Fruit fly (Drosophila melanogaster) whole organism, embryonic: ENCODE results near the gene RtcB.

ENCODE experiments used
- Bdp1 ChIP-seq: fragments of 200-800 bp; sonication (Bioruptor generic); optimal IDR thresholded peaks from 3 replicates; lab custom pipeline; 2016; ENCODE audit warnings: missing biosample characterization, missing genetic modification characterization
- CG10147 ChIP-seq: fragments of 200-800 bp; sonication (Bioruptor generic); optimal IDR thresholded peaks from 2 replicates; lab custom pipeline; 2019; ENCODE audit warnings: missing biosample characterization, mild to moderate bottlenecking, missing genetic modification characterization, moderate library complexity
- CG11085 ChIP-seq: fragments of 200-800 bp; sonication (Bioruptor generic); IDR thresholded peaks from 2 replicates; pipeline ENCODE4 v1.3.6; 2022; ENCODE audit warnings: missing biosample characterization, missing genetic modification characterization
- CG12299 ChIP-seq: fragments of 200-800 bp; sonication (Bioruptor generic); optimal IDR thresholded peaks from 2 replicates; lab custom pipeline; 2018; ENCODE audit warnings: missing biosample characterization, mild to moderate bottlenecking, missing genetic modification characterization
- CG12744 ChIP-seq: fragments of 200-800 bp; sonication (Bioruptor generic); optimal IDR thresholded peaks from 2 replicates; lab custom pipeline; 2016; ENCODE audit warnings: missing biosample characterization, missing genetic modification characterization
- CG14710 ChIP-seq: fragments of 200-800 bp; sonication (Bioruptor generic); optimal IDR thresholded peaks from 3 replicates; lab custom pipeline; 2019; ENCODE audit warnings: missing biosample characterization, mild to moderate bottlenecking, missing genetic modification characterization, moderate library complexity
- CG15601 ChIP-seq: fragments of 200-800 bp; sonication (Bioruptor generic); optimal IDR thresholded peaks from 3 replicates; lab custom pipeline; 2019; ENCODE audit warnings: missing biosample characterization, mild to moderate bottlenecking, missing genetic modification characterization, moderate library complexity
- CG1603 ChIP-seq: fragments of 200-800 bp; sonication (Bioruptor generic); optimal IDR thresholded peaks from 2 replicates; lab custom pipeline; 2019; ENCODE audit warnings: missing biosample characterization, mild to moderate bottlenecking, missing genetic modification characterization, moderate library complexity
- CG1647 ChIP-seq: fragments of 200-800 bp; sonication (Bioruptor generic); optimal IDR thresholded peaks from 3 replicates; lab custom pipeline; 2016; ENCODE audit warnings: missing biosample characterization, missing genetic modification characterization
- CG16813 ChIP-seq: fragments of 200-800 bp; sonication (Bioruptor generic); IDR thresholded peaks from 3 replicates; pipeline ENCODE4 v1.3.6; 2022; ENCODE audit warnings: missing biosample characterization, missing genetic modification characterization; ENCODE audit not compliant: partially characterized antibody
- CG18764 ChIP-seq: fragments of 200-800 bp; sonication (Bioruptor generic); optimal IDR thresholded peaks from 3 replicates; lab custom pipeline; 2016; ENCODE audit warnings: missing biosample characterization, missing genetic modification characterization
- CG2199 ChIP-seq: fragments of 200-800 bp; sonication (Bioruptor generic); IDR thresholded peaks from 3 replicates; pipeline ENCODE4 v1.3.6; 2022; ENCODE audit warnings: missing biosample characterization, missing genetic modification characterization
- CG30020 ChIP-seq: fragments of 200-800 bp; optimal IDR thresholded peaks from 2 replicates; lab custom pipeline; 2019; ENCODE audit warnings: missing biosample characterization, mild to moderate bottlenecking, missing genetic modification characterization, moderate library complexity
- CG33557 ChIP-seq: fragments of 200-800 bp; sonication (Bioruptor generic); optimal IDR thresholded peaks from 2 replicates; lab custom pipeline; 2019; ENCODE audit warnings: missing biosample characterization, mild to moderate bottlenecking, missing genetic modification characterization, moderate library complexity
- CG34224 ChIP-seq: fragments of 200-800 bp; sonication (Bioruptor generic); IDR thresholded peaks from 3 replicates; pipeline ENCODE4 v1.3.6; 2022; ENCODE audit warnings: missing biosample characterization, missing genetic modification characterization; ENCODE audit not compliant: partially characterized antibody
- CG6272 ChIP-seq: fragments of 200-800 bp; sonication (Bioruptor generic); IDR thresholded peaks from 2 replicates; pipeline ENCODE4 v1.3.6; 2022; ENCODE audit warnings: missing biosample characterization, missing genetic modification characterization
- CoRest ChIP-seq: fragments of 200-800 bp; sonication (Bioruptor generic); optimal IDR thresholded peaks from 3 replicates; lab custom pipeline; 2018; ENCODE audit warnings: missing biosample characterization, mild to moderate bottlenecking, missing genetic modification characterization, moderate library complexity
- Dad ChIP-seq: fragments of 200-800 bp; sonication (Bioruptor generic); optimal IDR thresholded peaks from 3 replicates; lab custom pipeline; 2016; ENCODE audit warnings: missing biosample characterization, missing genetic modification characterization
- Fer1 ChIP-seq: fragments of 200-800 bp; sonication (Bioruptor generic); optimal IDR thresholded peaks from 2 replicates; lab custom pipeline; 2017; ENCODE audit warnings: missing biosample characterization, mild to moderate bottlenecking, missing genetic modification characterization
- HLHmδ ChIP-seq: fragments of 200-800 bp; sonication (Bioruptor generic); optimal IDR thresholded peaks from 2 replicates; lab custom pipeline; 2018; ENCODE audit warnings: missing biosample characterization, mild to moderate bottlenecking, missing genetic modification characterization, moderate library complexity
- HmgD ChIP-seq: fragments of 200-800 bp; sonication (Bioruptor generic); optimal IDR thresholded peaks from 3 replicates; lab custom pipeline; 2016; ENCODE audit warnings: missing biosample characterization, missing genetic modification characterization
- Hr78 ChIP-seq, 2 experiments: fragments of 200-800 bp in 1 of 2; fragments of >200 bp in 1 of 2; sonication (Bioruptor generic) in 1 of 2; optimal IDR thresholded peaks; 2 replicates each; lab custom pipeline; 2017 to 2019; ENCODE audit warnings: missing biosample characterization in 2 of 2, missing genetic modification characterization in 2 of 2, mild to moderate bottlenecking in 1 of 2, moderate library complexity in 1 of 2
- Lim3 ChIP-seq: fragments of 200-800 bp; sonication (Bioruptor generic); IDR thresholded peaks from 2 replicates; pipeline ENCODE4 v1.3.6; 2022; ENCODE audit warnings: missing biosample characterization, missing genetic modification characterization
- MBD-R2 ChIP-seq: fragments of 200-800 bp; sonication (Bioruptor generic); IDR thresholded peaks from 2 replicates; pipeline ENCODE4 v1.3.6; 2022; ENCODE audit warnings: missing biosample characterization, missing genetic modification characterization
- MESR4 ChIP-seq: fragments of 200-800 bp; sonication (Bioruptor generic); optimal IDR thresholded peaks from 2 replicates; lab custom pipeline; 2018; ENCODE audit warnings: missing biosample characterization, mild to moderate bottlenecking, missing genetic modification characterization, moderate library complexity
- Max ChIP-seq: fragments of 200-800 bp; sonication (Bioruptor generic); optimal IDR thresholded peaks from 2 replicates; lab custom pipeline; 2016; ENCODE audit warnings: missing biosample characterization, mild to moderate bottlenecking, missing genetic modification characterization
- Nf-YA ChIP-seq: fragments of 200-800 bp; sonication (Bioruptor generic); IDR thresholded peaks from 2 replicates; pipeline ENCODE4 v1.3.6; 2022; ENCODE audit warnings: missing biosample characterization, missing genetic modification characterization
- Nf-YC ChIP-seq: fragments of 200-800 bp; optimal IDR thresholded peaks from 3 replicates; lab custom pipeline; 2019; ENCODE audit warnings: missing biosample characterization, mild to moderate bottlenecking, missing genetic modification characterization, moderate library complexity
- Side ChIP-seq: fragments of 200-800 bp; sonication (Bioruptor generic); optimal IDR thresholded peaks from 2 replicates; lab custom pipeline; 2016; ENCODE audit warnings: missing biosample characterization, missing genetic modification characterization
- Sox102F ChIP-seq: fragments of 200-800 bp; sonication (Bioruptor generic); optimal IDR thresholded peaks from 2 replicates; lab custom pipeline; 2018; ENCODE audit warnings: missing biosample characterization, mild to moderate bottlenecking, missing genetic modification characterization, moderate library complexity
- TFAM ChIP-seq: fragments of 200-800 bp; sonication (Bioruptor generic); optimal IDR thresholded peaks from 2 replicates; lab custom pipeline; 2017; ENCODE audit warnings: missing biosample characterization, missing genetic modification characterization, inconsistent platforms
- aop ChIP-seq: fragments of 200-800 bp; sonication (Bioruptor generic); IDR thresholded peaks from 2 replicates; pipeline ENCODE4 v1.3.6; 2022; ENCODE audit warnings: missing biosample characterization, missing genetic modification characterization
- btn ChIP-seq: fragments of 200-800 bp; sonication (Bioruptor generic); optimal IDR thresholded peaks from 2 replicates; lab custom pipeline; 2016; ENCODE audit warnings: missing biosample characterization, missing genetic modification characterization
- chm ChIP-seq: fragments of 200-800 bp; sonication (Bioruptor generic); IDR thresholded peaks from 2 replicates; pipeline ENCODE4 v1.3.6; 2022; ENCODE audit warnings: missing biosample characterization, missing genetic modification characterization
- dm ChIP-seq: fragments of 200-800 bp; sonication (Bioruptor generic); optimal IDR thresholded peaks from 3 replicates; lab custom pipeline; 2016; ENCODE audit warnings: missing biosample characterization, missing genetic modification characterization
- dmrt11E ChIP-seq: fragments of 200-800 bp; sonication (Bioruptor generic); optimal IDR thresholded peaks from 3 replicates; lab custom pipeline; 2018; ENCODE audit warnings: missing biosample characterization, mild to moderate bottlenecking, missing genetic modification characterization, moderate library complexity
- exex ChIP-seq: fragments of 200-800 bp; sonication (Bioruptor generic); optimal IDR thresholded peaks from 4 replicates; lab custom pipeline; 2018; ENCODE audit warnings: missing biosample characterization, mild to moderate bottlenecking, missing genetic modification characterization, moderate library complexity
- grau ChIP-seq: fragments of 200-800 bp; optimal IDR thresholded peaks from 3 replicates; lab custom pipeline; 2019; ENCODE audit warnings: missing biosample characterization, mild to moderate bottlenecking, missing genetic modification characterization, moderate library complexity
- hbn ChIP-seq: fragments of 200-800 bp; sonication (Bioruptor generic); IDR thresholded peaks from 2 replicates; pipeline ENCODE4 v1.3.6; 2022; ENCODE audit warnings: missing biosample characterization, missing genetic modification characterization; ENCODE audit not compliant: partially characterized antibody
- lilli ChIP-seq: fragments of 200-800 bp; sonication (Bioruptor generic); optimal IDR thresholded peaks from 3 replicates; lab custom pipeline; 2016; ENCODE audit warnings: missing biosample characterization, missing genetic modification characterization
- lmd ChIP-seq: fragments of 200-800 bp; sonication (Bioruptor generic); IDR thresholded peaks from 2 replicates; pipeline ENCODE4 v1.3.6; 2022; ENCODE audit warnings: missing biosample characterization, missing genetic modification characterization
- maf-S ChIP-seq: fragments of 200-800 bp; sonication (Bioruptor generic); optimal IDR thresholded peaks from 2 replicates; lab custom pipeline; 2016; ENCODE audit warnings: missing biosample characterization, missing genetic modification characterization
- nom ChIP-seq: fragments of 200-800 bp; sonication (Bioruptor generic); optimal IDR thresholded peaks from 2 replicates; lab custom pipeline; 2017; ENCODE audit warnings: missing biosample characterization, missing genetic modification characterization, mild to moderate bottlenecking, moderate library complexity, missing genetic modification reagents
- sim ChIP-seq: fragments of 200-800 bp; sonication (Bioruptor generic); IDR thresholded peaks from 2 replicates; pipeline ENCODE4 v1.3.6; 2022; ENCODE audit warnings: missing biosample characterization, missing genetic modification characterization
- sisA ChIP-seq: fragments of 200-800 bp; sonication (Bioruptor generic); IDR thresholded peaks from 2 replicates; pipeline ENCODE4 v1.3.6; 2022; ENCODE audit warnings: missing biosample characterization, missing genetic modification characterization
- so ChIP-seq: fragments of 200-800 bp; sonication (Bioruptor generic); IDR thresholded peaks from 3 replicates; pipeline ENCODE4 v1.3.6; 2022; ENCODE audit warnings: missing biosample characterization, missing genetic modification characterization
- stwl ChIP-seq: fragments of 200-800 bp; sonication (Bioruptor generic); optimal IDR thresholded peaks from 3 replicates; lab custom pipeline; 2018; ENCODE audit warnings: missing biosample characterization, mild to moderate bottlenecking, missing genetic modification characterization, moderate library complexity
- tap ChIP-seq: fragments of 200-800 bp; optimal IDR thresholded peaks from 3 replicates; lab custom pipeline; 2019; ENCODE audit warnings: missing biosample characterization, mild to moderate bottlenecking, missing genetic modification characterization, moderate library complexity

RtcB gene

DNA sequence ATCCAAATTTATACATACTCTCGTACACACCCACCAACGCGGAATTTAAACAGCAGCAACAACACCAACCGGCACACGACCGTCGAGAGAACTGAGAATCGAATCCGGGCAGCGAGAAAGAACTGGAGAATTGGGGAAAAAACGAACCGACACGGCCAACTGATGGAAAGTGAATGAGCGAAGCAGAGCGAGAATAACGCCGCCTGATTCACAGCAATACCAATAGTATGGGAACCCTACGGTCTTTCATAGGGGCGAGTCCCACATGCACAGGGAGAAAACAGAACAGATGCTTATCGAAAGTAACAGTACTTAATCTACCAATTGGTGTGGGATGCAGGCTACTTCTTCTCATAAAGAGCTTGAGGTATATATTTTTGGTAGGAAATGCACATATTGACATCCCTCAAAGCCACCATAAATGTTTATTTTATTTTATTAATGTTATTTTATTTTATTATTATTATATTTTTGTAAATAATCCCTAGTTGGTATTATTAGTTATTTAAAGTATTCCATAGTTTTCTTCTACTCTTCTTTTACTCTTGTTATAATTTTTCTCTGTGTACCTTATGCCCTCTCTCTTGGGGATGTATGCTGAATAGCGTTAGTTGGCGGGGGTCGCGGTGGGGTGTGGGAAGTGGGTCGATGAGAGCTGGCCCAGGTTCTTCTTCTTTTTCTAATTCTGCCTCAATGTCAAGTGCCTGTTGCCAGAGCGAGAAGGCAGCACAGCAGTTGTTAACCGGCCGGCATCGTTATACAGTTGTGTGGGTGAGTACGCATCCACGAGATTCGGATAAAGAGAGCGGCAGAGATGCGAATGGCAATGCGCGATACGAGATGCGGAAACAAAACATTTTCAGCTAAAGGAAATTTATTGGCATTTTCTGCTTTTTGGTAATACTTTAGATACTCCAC is 31.9 kb upstream of the RtcB start, which contains the start of gene CG17544 (continued):
- TF ChIP-seq CG12299 (tag; lab: Kevin White, UChicago) (peak; percentile 73), MBD-R2 (GFP tag; lab: Robert Waterston, UW) (no peak; the same call in 1 of the 2 replicates), Dad (GFP tag; lab: Kevin White, UChicago) (no peak), CG14710 (tag; lab: Kevin White, UChicago) (peak; percentile 83), Nf-YA (GFP tag; lab: Robert Waterston, UW) (no peak), MESR4 (no peak), tap (tag; lab: Kevin White, UChicago) (peak; percentile 72), lmd (GFP tag; lab: Robert Waterston, UW) (peak; percentile 51; the same call in 1 of the 2 replicates), dmrt11E (tag; lab: Kevin White, UChicago) (peak; percentile 79), CG12744 (GFP tag; lab: Kevin White, UChicago) (no peak), CG18764 (peak; percentile 52), Max (no peak), grau (peak; percentile 87), CG1603 (peak; percentile 13), Nf-YC (peak; percentile 80), stwl (no peak), sisA (GFP tag; lab: Robert Waterston, UW) (peak; percentile 51), Bdp1 (GFP tag; lab: Kevin White, UChicago) (no peak), CG16813 (GFP tag; lab: Robert Waterston, UW) (no peak), chm (peak; percentile 66), nom (GFP tag; lab: Kevin White, UChicago) (peak; percentile 70), exex (tag; lab: Kevin White, UChicago) (peak; percentile 37), maf-S (GFP tag; lab: Kevin White, UChicago) (no peak), CG33557 (GFP tag; lab: Kevin White, UChicago) (peak; percentile 83), CG6272 (GFP tag; lab: Robert Waterston, UW) (peak; percentile 13), CG2199 (peak; percentile 85; the same call in 2 of the 3 replicates), hbn (GFP tag; lab: Robert Waterston, UW) (no peak), CG10147 (GFP tag; lab: Kevin White, UChicago) (peak; percentile 40), CG11085 (GFP tag; lab: Robert Waterston, UW) (no peak; the same call in 1 of the 2 replicates), sim (GFP tag; lab: Robert Waterston, UW) (no peak), CG30020 (peak; percentile 49), HLHmδ (GFP tag; lab: Kevin White, UChicago) (peak; percentile 4), TFAM (GFP tag; lab: Kevin White, UChicago) (no peak), Fer1 (GFP tag; lab: Kevin White, UChicago) (peak; percentile 87), CG34224 (peak; percentile 48; the same call in 2 of the 3 replicates), so (GFP tag; lab: Robert Waterston, UW) (no peak), Sox102F (peak; percentile 71), Hr78 (GFP tag; optimal IDR thresholded peaks at IDR 0.05; lab: Kevin White, UChicago) (peak in 1 of 2 experiments; percentile 96), CoRest (tag; lab: Kevin White, UChicago) (peak; percentile 90), Side (GFP tag; lab: Kevin White, UChicago) (peak; percentile 23), CG15601 (tag; lab: Kevin White, UChicago) (peak; percentile 81), dm (no peak), lilli (GFP tag; lab: Kevin White, UChicago) (peak; percentile 27), Lim3 (GFP tag; lab: Robert Waterston, UW) (no peak), CG1647 (GFP tag; lab: Kevin White, UChicago) (no peak), aop (GFP tag; lab: Robert Waterston, UW) (0 out of 2 replicates have a peak, but pooled peaks have one; percentile 24), btn (GFP tag; lab: Kevin White, UChicago) (no peak), HmgD (GFP tag; lab: Kevin White, UChicago) (no peak)
